Fruit fly (Drosophila melanogaster): ENCODE results near the gene Vav.

dm6 chrX:19220963-19221572 lies 40.6 kb upstream of the Vav start:
- TF ChIP-seq Snoo (tag; optimal IDR thresholded peaks at IDR 0.05) (no peak), rn (GFP tag; IDR thresholded peaks at IDR 0.05) (no peak), Pif1B (GFP tag; optimal IDR thresholded peaks at IDR 0.05) (no peak), CG12605 (GFP tag; IDR thresholded peaks at IDR 0.05) (no peak), CG8159 (tag; optimal IDR thresholded peaks at IDR 0.05) (no peak), CG8301 (tag; optimal IDR thresholded peaks at IDR 0.05) (no peak), D1 (tag; optimal IDR thresholded peaks at IDR 0.05) (no peak), EcR (GFP tag; optimal IDR thresholded peaks at IDR 0.05) (no peak), CG10348 (GFP tag; IDR thresholded peaks at IDR 0.05) (no peak), CG4496 (GFP tag; IDR thresholded peaks at IDR 0.05) (no peak)
